Fruit fly (Drosophila melanogaster): ENCODE results near the gene Frq1.

Frq1 gene

dm6 chrX:18208079-18208865 is 53.1 kb downstream of the Frq1 start (continued):
- TF ChIP-seq CG14860 (GFP tag; IDR thresholded peaks at IDR 0.05; ENCODE audit: partially characterized antibody) (no peak), CG17385 (GFP tag; optimal IDR thresholded peaks at IDR 0.05) (no peak), Doc3 (GFP tag; IDR thresholded peaks at IDR 0.05; ENCODE audit: partially characterized antibody) (no peak), CG15073 (GFP tag; optimal IDR thresholded peaks at IDR 0.05) (no peak), bsh (GFP tag; optimal IDR thresholded peaks at IDR 0.05) (no peak), CG2712 (tag; optimal IDR thresholded peaks at IDR 0.05) (peak; percentile 65), tio (GFP tag; optimal IDR thresholded peaks at IDR 0.05) (peak; percentile 19), kah (GFP tag; optimal IDR thresholded peaks at IDR 0.05) (peak; percentile 65), CG8281 (tag; optimal IDR thresholded peaks at IDR 0.05) (no peak), fd96Cb (tag; optimal IDR thresholded peaks at IDR 0.05) (peak; percentile 27), CG8089 (GFP tag; optimal IDR thresholded peaks at IDR 0.05) (no peak), wor (GFP tag; IDR thresholded peaks at IDR 0.05) (no peak), onecut (GFP tag; IDR thresholded peaks at IDR 0.05) (no peak), Asciz (GFP tag; optimal IDR thresholded peaks at IDR 0.05) (no peak), so (GFP tag; IDR thresholded peaks at IDR 0.05) (no peak), CG1832 (GFP tag; optimal IDR thresholded peaks at IDR 0.05) (peak; percentile 56), ind (GFP tag; optimal IDR thresholded peaks at IDR 0.05) (no peak), chinmo (GFP tag; IDR thresholded peaks at IDR 0.05; ENCODE audit: partially characterized antibody) (no peak), org-1 (GFP tag; optimal IDR thresholded peaks at IDR 0.05) (no peak), Stat92E (GFP tag; optimal IDR thresholded peaks at IDR 0.05) (no peak), repo (GFP tag; optimal IDR thresholded peaks at IDR 0.05) (no peak), al (GFP tag; IDR thresholded peaks at IDR 0.05) (no peak), CG12299 (tag; optimal IDR thresholded peaks at IDR 0.05) (no peak), az2 (GFP tag; optimal IDR thresholded peaks at IDR 0.05) (no peak), CG10321 (GFP tag; IDR thresholded peaks at IDR 0.05) (no peak), hth (optimal IDR thresholded peaks at IDR 0.05) (no peak), Lhr (GFP tag; optimal IDR thresholded peaks at IDR 0.05) (no peak), sens-2 (GFP tag; IDR thresholded peaks at IDR 0.05) (no peak), CG8478 (optimal IDR thresholded peaks at IDR 0.05) (no peak), usp (GFP tag; optimal IDR thresholded peaks at IDR 0.05) (no peak), CG16779 (GFP tag; IDR thresholded peaks at IDR 0.05) (no peak), MESR4 (GFP tag; optimal IDR thresholded peaks at IDR 0.05) (no peak), CG9797 (GFP tag; optimal IDR thresholded peaks at IDR 0.05) (no peak), scrt (GFP tag; optimal IDR thresholded peaks at IDR 0.05) (no peak), CG6791 (GFP tag; IDR thresholded peaks at IDR 0.05; ENCODE audit: partially characterized antibody) (no peak), Deaf1 (tag; optimal IDR thresholded peaks at IDR 0.05) (peak; percentile 1), CG31365 (tag; optimal IDR thresholded peaks at IDR 0.05) (no peak), CG6175 (GFP tag; IDR thresholded peaks at IDR 0.05) (no peak), wek (GFP tag; optimal IDR thresholded peaks at IDR 0.05) (no peak), twi (tag; optimal IDR thresholded peaks at IDR 0.05) (peak; percentile 95), Drgx (GFP tag; IDR thresholded peaks at IDR 0.05) (no peak), exex (tag; optimal IDR thresholded peaks at IDR 0.05) (no peak), Dfd (GFP tag; optimal IDR thresholded peaks at IDR 0.05) (no peak), CG6689 (GFP tag; IDR thresholded peaks at IDR 0.05) (no peak), CG10366 (GFP tag; IDR thresholded peaks at IDR 0.05) (no peak), CG4820 (GFP tag; optimal IDR thresholded peaks at IDR 0.05) (no peak), p53 (GFP tag; optimal IDR thresholded peaks at IDR 0.05) (no peak), Dll (GFP tag; IDR thresholded peaks at IDR 0.05; ENCODE audit: partially characterized antibody) (no peak), CG8290 (GFP tag; optimal IDR thresholded peaks at IDR 0.05) (no peak), CG8290 (tag; optimal IDR thresholded peaks at IDR 0.05) (no peak), CG8924 (tag; optimal IDR thresholded peaks at IDR 0.05) (peak; percentile 6)

Measured in whole organism, embryonic.